Worm (Caenorhabditis elegans) whole organism, L4 larva: ENCODE measurements around the gene C39F7.1.

Experiments used
- D1046.2 ChIP-seq: fragments of 200-800 bp; sonication (Bioruptor generic); IDR thresholded peaks from 2 replicates; pipeline ENCODE4 v1.3.6; 2022; ENCODE audit warnings: missing genetic modification characterization, missing compliant biosample characterization
- F10B5.3 ChIP-seq: sonication (generic microtip); optimal IDR thresholded peaks from 2 replicates; lab custom pipeline; 2016; ENCODE audit warnings: mild to moderate bottlenecking, missing genetic modification characterization, missing compliant biosample characterization
- Y5F2A.4 ChIP-seq: fragments of 200-800 bp; sonication (Bioruptor generic); optimal IDR thresholded peaks from 2 replicates; lab custom pipeline; 2018; ENCODE audit warnings: mild to moderate bottlenecking, missing genetic modification characterization, missing compliant biosample characterization
- aha-1 ChIP-seq: fragments of 150-350 bp; peaks from one replicate; lab custom pipeline; 2014; ENCODE audit warnings: missing biosample characterization, missing genetic modification characterization
- aly-2 ChIP-seq: sonication (generic microtip); optimal IDR thresholded peaks from 2 replicates; lab custom pipeline; 2018; ENCODE audit warnings: missing biosample characterization, missing genetic modification characterization
- ceh-82 ChIP-seq: sonication (generic microtip); optimal IDR thresholded peaks from 2 replicates; lab custom pipeline; 2017; ENCODE audit warnings: missing biosample characterization, missing genetic modification characterization
- cey-2 ChIP-seq: sonication (generic microtip); optimal IDR thresholded peaks from 3 replicates; lab custom pipeline; 2017; ENCODE audit warnings: missing genetic modification characterization, mild to moderate bottlenecking, missing compliant biosample characterization, antibody characterized with exemption, borderline replicate concordance; ENCODE audit not compliant: insufficient read depth
- daf-12 ChIP-seq: fragments of 150-350 bp; optimal IDR thresholded peaks from 2 replicates; lab custom pipeline; 2014; ENCODE audit warnings: missing biosample characterization, missing genetic modification reagents, missing genetic modification characterization
- daf-16 ChIP-seq, 3 experiments: sonication (generic microtip); optimal IDR thresholded peaks; 2 replicates each; lab custom pipeline; 2016 to 2017; ENCODE audit warnings: missing genetic modification characterization in 3 of 3, missing genetic modification reagents in 3 of 3, mild to moderate bottlenecking in 2 of 3, missing compliant biosample characterization in 2 of 3, missing biosample characterization in 1 of 3, moderate library complexity in 1 of 3
- dmd-6 ChIP-seq: fragments of 200-800 bp; sonication (Bioruptor generic); IDR thresholded peaks from 2 replicates; pipeline ENCODE4 v1.3.6; 2022; ENCODE audit warnings: missing genetic modification reagents, missing genetic modification characterization, missing compliant biosample characterization
- dve-1 ChIP-seq: sonication (generic microtip); optimal IDR thresholded peaks from 2 replicates; lab custom pipeline; 2017; ENCODE audit warnings: antibody characterized with exemption, mild to moderate bottlenecking, missing genetic modification characterization, missing compliant biosample characterization; ENCODE audit not compliant: insufficient read depth
- hlh-11 ChIP-seq: fragments of 200-800 bp; sonication (Bioruptor generic); optimal IDR thresholded peaks from 2 replicates; lab custom pipeline; 2018; ENCODE audit warnings: mild to moderate bottlenecking, missing genetic modification characterization, missing compliant biosample characterization
- hmg-1.1 ChIP-seq: fragments of 200-800 bp; sonication (Bioruptor generic); IDR thresholded peaks from 2 replicates; pipeline ENCODE4 v1.3.6; 2022; ENCODE audit warnings: missing genetic modification reagents, missing genetic modification characterization, missing compliant biosample characterization
- mdl-1 ChIP-seq, 2 experiments: fragments of 150-350 bp in 1 of 2; sonication (generic microtip) in 1 of 2; optimal IDR thresholded peaks; 2 replicates each; lab custom pipeline; 2014 to 2017; ENCODE audit warnings: missing biosample characterization in 2 of 2, missing genetic modification characterization in 2 of 2
- mdt-29 ChIP-seq: fragments of 200-800 bp; sonication (Bioruptor generic); IDR thresholded peaks from 2 replicates; pipeline ENCODE4 v1.3.6; 2022; ENCODE audit warnings: missing genetic modification reagents, missing genetic modification characterization, missing compliant biosample characterization
- mep-1 ChIP-seq: fragments of 150-350 bp; sonication (generic microtip); optimal IDR thresholded peaks from 3 replicates; lab custom pipeline; 2014; ENCODE audit warnings: missing biosample characterization, missing genetic modification characterization
- mes-2 ChIP-seq: sonication (generic microtip); optimal IDR thresholded peaks from 2 replicates; lab custom pipeline; 2016; ENCODE audit warnings: missing genotype, mild to moderate bottlenecking, missing genetic modification characterization, missing compliant biosample characterization; ENCODE audit not compliant: poor library complexity, severe bottlenecking
- mxl-2 ChIP-seq: fragments of 200-800 bp; sonication (Bioruptor generic); conservative IDR thresholded peaks from 2 replicates; pipeline ENCODE4 v1.3.6; 2022; ENCODE audit warnings: missing genetic modification reagents, missing genetic modification characterization, missing compliant biosample characterization
- nhr-11 ChIP-seq: fragments of 150-350 bp; optimal IDR thresholded peaks from 2 replicates; lab custom pipeline; 2014; ENCODE audit warnings: missing biosample characterization, missing genetic modification characterization
- nhr-25 ChIP-seq: sonication (generic microtip); optimal IDR thresholded peaks from 2 replicates; lab custom pipeline; 2017; ENCODE audit warnings: missing genetic modification characterization, mild to moderate bottlenecking, missing compliant biosample characterization, antibody characterized with exemption, moderate library complexity, borderline replicate concordance; ENCODE audit not compliant: insufficient read depth
- nhr-28 ChIP-seq: fragments of 150-350 bp; optimal IDR thresholded peaks from 2 replicates; lab custom pipeline; 2014; ENCODE audit warnings: missing biosample characterization, missing genetic modification characterization
- nhr-6 ChIP-seq: fragments of 150-350 bp; optimal IDR thresholded peaks from 2 replicates; lab custom pipeline; 2014; ENCODE audit warnings: missing biosample characterization, missing genetic modification characterization
- nhr-77 ChIP-seq: fragments of 150-350 bp; optimal IDR thresholded peaks from 2 replicates; lab custom pipeline; 2014; ENCODE audit warnings: missing biosample characterization, missing genetic modification characterization
- pha-4 ChIP-seq, 2 experiments: fragments of 150-350 bp in 1 of 2; fragments of 200-800 bp in 1 of 2; sonication (Bioruptor generic) in 1 of 2; IDR thresholded peaks in 1 of 2; optimal IDR thresholded peaks in 1 of 2; 2 replicates each; pipeline versions ENCODE4 v1.3.6 to Lab custom; 2014 to 2022; ENCODE audit warnings: missing genetic modification characterization in 2 of 2, missing genetic modification reagents in 2 of 2, missing biosample characterization in 1 of 2, missing compliant biosample characterization in 1 of 2
- php-3 ChIP-seq: fragments of 200-800 bp; sonication (Bioruptor generic); IDR thresholded peaks from 2 replicates; pipeline ENCODE4 v1.3.6; 2022; ENCODE audit warnings: missing genetic modification reagents, missing genetic modification characterization, missing compliant biosample characterization
- pqm-1 ChIP-seq: sonication (generic microtip); optimal IDR thresholded peaks from 2 replicates; lab custom pipeline; 2017; ENCODE audit warnings: missing biosample characterization, missing genetic modification characterization
- saeg-2 ChIP-seq: fragments of 200-800 bp; sonication (Bioruptor generic); IDR thresholded peaks from 2 replicates; pipeline ENCODE4 v1.3.6; 2022; ENCODE audit warnings: missing genetic modification reagents, missing genetic modification characterization, missing compliant biosample characterization

Gene C39F7.1

ce11 chrV:1275924-1276323, 15.8 kb downstream of the C39F7.1 start, which contains the start of gene Y75B7B.2:
Gene Y75B7B.2, minus strand, starts transcription at chrV:1276024.
- peak; percentile 12 for TF ChIP-seq aha-1 (tag; lab: Kevin White, UChicago)
- TF ChIP-seq daf-12 (tag; lab: Kevin White, UChicago), result no peak
- TF ChIP-seq mes-2 (tag; lab: Kevin White, UChicago), result no peak
- TF ChIP-seq ceh-82, result no peak

ce11 chrV:1277926-1278325, 17.8 kb downstream of the C39F7.1 start:
- TF ChIP-seq nhr-11 (tag; lab: Kevin White, UChicago) (no peak), F10B5.3 (tag; lab: Kevin White, UChicago) (no peak), saeg-2 (no peak), aha-1 (tag; lab: Kevin White, UChicago) (peak; percentile 73), pha-4 (GFP tag; IDR thresholded peaks at IDR 0.05; lab: Robert Waterston, UW) (no peak), pha-4 (tag; optimal IDR thresholded peaks at IDR 0.05; lab: Kevin White, UChicago) (no peak)

DNA sequence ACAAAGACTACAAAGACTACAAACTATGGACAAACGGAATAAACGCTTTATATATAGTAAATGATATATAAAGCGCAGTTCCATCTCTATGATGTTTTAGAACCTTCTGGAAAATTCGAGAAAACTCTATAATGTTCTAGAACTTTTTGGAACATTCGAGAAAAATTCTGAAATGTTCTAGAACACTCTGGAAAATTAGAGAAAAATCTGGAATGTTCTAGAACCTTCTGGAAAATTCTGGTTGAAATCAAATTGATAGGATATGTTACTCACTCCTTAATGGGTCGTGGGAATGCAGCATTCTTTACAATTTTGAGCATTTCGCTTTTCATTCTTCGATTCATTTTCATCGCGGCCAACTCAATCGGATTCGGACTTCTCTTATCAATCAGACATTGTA, 18.4 kb downstream of the C39F7.1 start:
- TF ChIP-seq dve-1 (tag; lab: Kevin White, UChicago), result no peak
- TF ChIP-seq mdt-29 (GFP tag; lab: Robert Waterston, UW), result peak; percentile 68

- no peak for TF ChIP-seq cey-2 (tag; lab: Kevin White, UChicago)
- TF ChIP-seq aha-1 (tag; lab: Kevin White, UChicago), result peak; percentile 93
- no peak for TF ChIP-seq aly-2 (tag; lab: Kevin White, UChicago)
- peak; percentile 34 for TF ChIP-seq nhr-28 (tag; lab: Kevin White, UChicago)
- TF ChIP-seq hmg-1.1 (GFP tag; lab: Robert Waterston, UW), result peak; percentile 46; the same call in 1 of the 2 replicates
- TF ChIP-seq php-3 (GFP tag; lab: Robert Waterston, UW), result 0 out of 2 replicates have a peak, but pooled peaks have one; percentile 30
- TF ChIP-seq mdl-1 (tag; optimal IDR thresholded peaks at IDR 0.05; lab: Kevin White, UChicago), result peak in 1 of 2 experiments; percentile 29
- TF ChIP-seq daf-16 (GFP tag; optimal IDR thresholded peaks at IDR 0.05; lab: Kevin White, UChicago), result peak in 1 of 2 experiments; percentile 20
- no peak for TF ChIP-seq daf-16 (tag; optimal IDR thresholded peaks at IDR 0.05; lab: Kevin White, UChicago)
- TF ChIP-seq hlh-11 (tag; lab: Kevin White, UChicago), result peak; percentile 19
- TF ChIP-seq mes-2 (tag; lab: Kevin White, UChicago), result peak; percentile 14
- no peak for TF ChIP-seq D1046.2 (GFP tag; lab: Robert Waterston, UW)
- no peak for TF ChIP-seq Y5F2A.4 (GFP tag; lab: Kevin White, UChicago)
- peak; percentile 14 for TF ChIP-seq nhr-25 (tag; lab: Kevin White, UChicago)
- peak; percentile 41; the same call in 1 of the 2 replicates for TF ChIP-seq dmd-6 (GFP tag; lab: Robert Waterston, UW)
- TF ChIP-seq pha-4 (GFP tag; IDR thresholded peaks at IDR 0.05; lab: Robert Waterston, UW), result no peak
- peak; percentile 27 for TF ChIP-seq pha-4 (tag; optimal IDR thresholded peaks at IDR 0.05; lab: Kevin White, UChicago)
- TF ChIP-seq nhr-77, result peak; percentile 26
- TF ChIP-seq, all 104 proteins: peak for 12
These were observed 25.5 kb downstream of the C39F7.1 start, which contains the start of gene tank-1 for ce11 chrV:1285657-1286123. Gene tank-1, minus strand, starts transcription at chrV:1285707.

DNA sequence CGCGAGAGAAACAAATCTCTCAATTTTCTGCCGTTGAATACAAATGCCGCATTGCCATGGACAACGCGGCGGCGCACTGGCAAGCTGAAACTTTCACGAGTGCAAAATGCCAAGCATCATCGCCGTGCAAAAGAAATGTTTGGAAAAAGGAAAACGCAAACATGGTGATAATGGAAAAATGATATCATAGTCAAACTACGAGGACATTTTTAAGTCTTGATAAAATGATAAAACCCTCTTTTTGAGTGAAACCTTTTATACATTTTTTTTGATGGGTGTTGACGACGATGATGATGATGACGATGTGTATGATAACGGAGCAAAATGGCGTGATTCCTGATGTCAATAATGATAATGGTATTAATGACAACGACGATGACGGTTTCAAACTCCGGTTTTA, 27.1 kb downstream of the C39F7.1 start:
- TF ChIP-seq pqm-1 (tag; lab: Kevin White, UChicago) (peak; percentile 23), dmd-6 (GFP tag; lab: Robert Waterston, UW) (peak; percentile 46), daf-16 (GFP tag; optimal IDR thresholded peaks at IDR 0.05; lab: Kevin White, UChicago) (no peak), daf-16 (tag; optimal IDR thresholded peaks at IDR 0.05; lab: Kevin White, UChicago) (peak; percentile 59), Y5F2A.4 (GFP tag; lab: Kevin White, UChicago) (no peak)

- TF ChIP-seq mxl-2 (GFP tag; lab: Robert Waterston, UW), result no peak
- no peak for TF ChIP-seq nhr-6 (tag; lab: Kevin White, UChicago)
- no peak for TF ChIP-seq mep-1 (tag; lab: Kevin White, UChicago)
These were observed 39.1 kb downstream of the C39F7.1 start, which contains the start of gene egl-2 for ce11 chrV:1299232-1299631. Gene egl-2, minus strand, starts transcription at chrV:1299332.
